Fruit fly (Drosophila melanogaster): Measurements from ENCODE around the gene CG14374.
A peak's percentile ranks its signal among the peaks of the same experiment; 100 is the strongest.

Gene CG14374

DNA sequence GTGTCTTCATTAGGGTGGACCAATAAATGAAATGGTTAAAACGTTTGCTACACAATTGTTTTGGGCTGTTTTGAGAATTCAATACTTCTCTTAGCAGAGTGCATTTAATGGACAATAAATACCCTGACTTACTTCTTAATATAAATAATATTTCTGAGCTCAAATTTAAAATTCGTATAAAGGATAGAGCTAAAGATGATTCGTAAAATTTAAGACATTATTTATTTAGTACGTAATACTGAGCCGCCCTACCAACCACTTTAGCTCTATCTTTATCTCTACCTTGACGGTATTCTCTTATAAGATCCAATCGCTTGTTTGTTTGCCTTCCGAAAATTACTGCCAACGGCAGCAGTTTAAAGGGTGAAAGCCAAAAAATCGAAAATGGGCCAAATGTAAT lies 36.7 kb upstream of the CG14374 start (continued):
- no peak for TF ChIP-seq HmgD (GFP tag; optimal IDR thresholded peaks at IDR 0.05)
- TF ChIP-seq CG2678 (tag; optimal IDR thresholded peaks at IDR 0.05), result peak; percentile 92
- peak; percentile 75 for TF ChIP-seq Dek (tag; optimal IDR thresholded peaks at IDR 0.05)
- TF ChIP-seq CG17359 (tag; optimal IDR thresholded peaks at IDR 0.05), result peak; percentile 70
- TF ChIP-seq CG30431 (GFP tag; optimal IDR thresholded peaks at IDR 0.05), result peak; percentile 62
- TF ChIP-seq maf-S (GFP tag; optimal IDR thresholded peaks at IDR 0.05), result peak; percentile 43
- peak; percentile 77 for TF ChIP-seq Xbp1 (GFP tag; optimal IDR thresholded peaks at IDR 0.05)
- TF ChIP-seq Antp (GFP tag; optimal IDR thresholded peaks at IDR 0.05), result no peak
- peak; percentile 82 for TF ChIP-seq Drgx (GFP tag; IDR thresholded peaks at IDR 0.05)
- peak; percentile 69 for TF ChIP-seq CG6765 (GFP tag; optimal IDR thresholded peaks at IDR 0.05)
- no peak for TF ChIP-seq nerfin-2 (GFP tag; IDR thresholded peaks at IDR 0.05; ENCODE audit: partially characterized antibody)
- TF ChIP-seq Med (GFP tag), result peak; percentile 80
- TF ChIP-seq schlank (tag; optimal IDR thresholded peaks at IDR 0.05), result peak; percentile 36
- TF ChIP-seq sug (tag; optimal IDR thresholded peaks at IDR 0.05), result peak; percentile 67
- TF ChIP-seq danr (GFP tag; IDR thresholded peaks at IDR 0.05), result no peak
- TF ChIP-seq CG17568 (GFP tag; optimal IDR thresholded peaks at IDR 0.05), result peak; percentile 97
- TF ChIP-seq CG10366 (GFP tag; IDR thresholded peaks at IDR 0.05), result peak; percentile 77
- TF ChIP-seq BEAF-32 (GFP tag; optimal IDR thresholded peaks at IDR 0.05), result no peak
- TF ChIP-seq CG43689 (GFP tag; IDR thresholded peaks at IDR 0.05), result peak; percentile 47; the same call in 1 of the 2 replicates
- peak; percentile 79 for TF ChIP-seq CG4707 (GFP tag; optimal IDR thresholded peaks at IDR 0.05)
- TF ChIP-seq Dll (GFP tag; IDR thresholded peaks at IDR 0.05; ENCODE audit: partially characterized antibody), result no peak
- TF ChIP-seq luna (GFP tag; optimal IDR thresholded peaks at IDR 0.05), result peak; percentile 47
- no peak for TF ChIP-seq Dbx (GFP tag; IDR thresholded peaks at IDR 0.05)
- no peak for TF ChIP-seq h (optimal IDR thresholded peaks at IDR 0.05)
- peak; percentile 65 for TF ChIP-seq CG16815 (GFP tag; optimal IDR thresholded peaks at IDR 0.05)
- TF ChIP-seq ci (GFP tag; IDR thresholded peaks at IDR 0.05), result peak; percentile 91
- TF ChIP-seq Sry-δ (GFP tag; optimal IDR thresholded peaks at IDR 0.05), result no peak
- TF ChIP-seq CG3995 (GFP tag; optimal IDR thresholded peaks at IDR 0.05), result peak; percentile 35
- peak; percentile 11 for TF ChIP-seq CG3163 (GFP tag; optimal IDR thresholded peaks at IDR 0.05)
- peak; percentile 42 for TF ChIP-seq CG31388 (GFP tag; optimal IDR thresholded peaks at IDR 0.05)
- peak; percentile 32 for TF ChIP-seq tin (GFP tag; optimal IDR thresholded peaks at IDR 0.05)
- peak; percentile 34 for TF ChIP-seq tx (GFP tag; optimal IDR thresholded peaks at IDR 0.05)
- TF ChIP-seq CG34224 (GFP tag; IDR thresholded peaks at IDR 0.05; ENCODE audit: partially characterized antibody), result no peak
- no peak for TF ChIP-seq CG9797 (GFP tag; optimal IDR thresholded peaks at IDR 0.05)
- TF ChIP-seq HLH4C (GFP tag; IDR thresholded peaks at IDR 0.05; ENCODE audit: partially characterized antibody), result no peak
- TF ChIP-seq CG10274 (GFP tag; optimal IDR thresholded peaks at IDR 0.05), result peak; percentile 38
- TF ChIP-seq Rx (GFP tag; IDR thresholded peaks at IDR 0.05), result no peak
- no peak for TF ChIP-seq CG6175 (GFP tag; IDR thresholded peaks at IDR 0.05)
- peak; percentile 61 for TF ChIP-seq Camta (GFP tag; optimal IDR thresholded peaks at IDR 0.05)
- peak; percentile 55 for TF ChIP-seq CG4730 (GFP tag; IDR thresholded peaks at IDR 0.05)
- TF ChIP-seq Sox102F (GFP tag; optimal IDR thresholded peaks at IDR 0.05), result peak; percentile 93
- TF ChIP-seq Blimp-1 (GFP tag; optimal IDR thresholded peaks at IDR 0.05), result peak; percentile 74
- peak; percentile 77 for TF ChIP-seq phol (tag; optimal IDR thresholded peaks at IDR 0.05)
- TF ChIP-seq psq (GFP tag; optimal IDR thresholded peaks at IDR 0.05), result peak; percentile 53
- no peak for TF ChIP-seq HLHmδ (GFP tag; optimal IDR thresholded peaks at IDR 0.05)
- TF ChIP-seq shn (GFP tag; optimal IDR thresholded peaks at IDR 0.05), result peak; percentile 13
- peak; percentile 67 for TF ChIP-seq CG10431 (GFP tag; optimal IDR thresholded peaks at IDR 0.05)
- peak; percentile 39; the same call in 1 of the 2 replicates for TF ChIP-seq CG9215 (GFP tag; IDR thresholded peaks at IDR 0.05)
- peak; percentile 89 for TF ChIP-seq gcm (GFP tag; optimal IDR thresholded peaks at IDR 0.05)
- peak; percentile 53 for TF ChIP-seq Lhr (GFP tag; optimal IDR thresholded peaks at IDR 0.05)
- TF ChIP-seq ttk (GFP tag; IDR thresholded peaks at IDR 0.05), result peak; percentile 46; the same call in 1 of the 2 replicates

Measured in whole organism, embryonic.